Fruit fly (Drosophila melanogaster) whole organism, embryonic: ENCODE data around the gene Pfdn2.
A peak's percentile ranks its signal among the peaks of the same experiment; 100 is the strongest.

Experiments used
- Atf6 ChIP-seq: fragments of 200-800 bp; sonication (Bioruptor generic); IDR thresholded peaks from 2 replicates; pipeline ENCODE4 v1.3.6; 2022; ENCODE audit warnings: missing biosample characterization, missing genetic modification characterization
- Awh ChIP-seq: fragments of 200-800 bp; sonication (Bioruptor generic); IDR thresholded peaks from 2 replicates; pipeline ENCODE4, ENCODE4 v1.3.6; 2022; ENCODE audit warnings: missing biosample characterization, missing genetic modification characterization
- BtbVII ChIP-seq: fragments of 200-800 bp; sonication (Bioruptor generic); optimal IDR thresholded peaks from 3 replicates; lab custom pipeline; 2017; ENCODE audit warnings: missing biosample characterization, mild to moderate bottlenecking, missing genetic modification characterization
- CG10274 ChIP-seq: fragments of 200-800 bp; sonication (Bioruptor generic); optimal IDR thresholded peaks from 3 replicates; lab custom pipeline; 2017; ENCODE audit warnings: missing biosample characterization, mild to moderate bottlenecking, missing genetic modification characterization
- CG11398 ChIP-seq: fragments of 200-800 bp; sonication (Bioruptor generic); optimal IDR thresholded peaks from 2 replicates; lab custom pipeline; 2016; ENCODE audit warnings: missing biosample characterization, missing genetic modification characterization
- CG11560 ChIP-seq: fragments of 200-800 bp; sonication (Bioruptor generic); IDR thresholded peaks from 3 replicates; pipeline ENCODE4 v1.3.6; 2022; ENCODE audit warnings: missing biosample characterization, missing genetic modification characterization
- CG12659 ChIP-seq: fragments of 200-800 bp; sonication (Bioruptor generic); optimal IDR thresholded peaks from 3 replicates; lab custom pipeline; 2017; ENCODE audit warnings: mild to moderate bottlenecking, missing biosample characterization, missing genetic modification reagents, missing genetic modification characterization
- CG14050 ChIP-seq: fragments of 200-800 bp; sonication (Bioruptor generic); IDR thresholded peaks from 3 replicates; pipeline ENCODE4 v1.3.6; 2022; ENCODE audit warnings: missing biosample characterization, missing genetic modification characterization
- CG1529 ChIP-seq: fragments of 200-800 bp; sonication (Bioruptor generic); optimal IDR thresholded peaks from 3 replicates; lab custom pipeline; 2018; ENCODE audit warnings: missing biosample characterization, missing genetic modification characterization
- CG17385 ChIP-seq: fragments of 200-800 bp; sonication (Bioruptor generic); optimal IDR thresholded peaks from 3 replicates; lab custom pipeline; 2018; ENCODE audit warnings: missing biosample characterization, mild to moderate bottlenecking, missing genetic modification characterization
- CG18619 ChIP-seq: fragments of 200-800 bp; sonication (Bioruptor generic); optimal IDR thresholded peaks from 3 replicates; lab custom pipeline; 2017; ENCODE audit warnings: missing biosample characterization, mild to moderate bottlenecking, missing genetic modification characterization
- CG30403 ChIP-seq: fragments of 200-800 bp; sonication (Bioruptor generic); optimal IDR thresholded peaks from 3 replicates; lab custom pipeline; 2016; ENCODE audit warnings: missing biosample characterization, missing genetic modification characterization
- CG3847 ChIP-seq: fragments of 200-800 bp; sonication (Bioruptor generic); IDR thresholded peaks from 2 replicates; pipeline ENCODE4 v1.3.6; 2022; ENCODE audit warnings: missing biosample characterization, missing genetic modification characterization
- CG3995 ChIP-seq: fragments of 200-800 bp; sonication (Bioruptor generic); optimal IDR thresholded peaks from 3 replicates; lab custom pipeline; 2016; ENCODE audit warnings: missing biosample characterization, missing genetic modification characterization
- CG4404 ChIP-seq: fragments of 200-800 bp; sonication (Bioruptor generic); IDR thresholded peaks from 2 replicates; pipeline ENCODE4 v1.3.6; 2022; ENCODE audit warnings: missing biosample characterization, missing genetic modification characterization
- CG5180 ChIP-seq: fragments of 200-800 bp; sonication (Bioruptor generic); optimal IDR thresholded peaks from 3 replicates; lab custom pipeline; 2017; ENCODE audit warnings: missing biosample characterization, missing genetic modification characterization, mild to moderate bottlenecking, moderate library complexity, missing genetic modification reagents
- CG6854 ChIP-seq: fragments of 200-800 bp; sonication (Bioruptor generic); optimal IDR thresholded peaks from 3 replicates; lab custom pipeline; 2017; ENCODE audit warnings: missing biosample characterization, mild to moderate bottlenecking, missing genetic modification characterization
- CG7271 ChIP-seq: fragments of 200-800 bp; sonication (Bioruptor generic); optimal IDR thresholded peaks from 2 replicates; lab custom pipeline; 2018; ENCODE audit warnings: missing biosample characterization, mild to moderate bottlenecking, missing genetic modification characterization, moderate library complexity
- CG7987 ChIP-seq: fragments of 200-800 bp; sonication (Bioruptor generic); optimal IDR thresholded peaks from 2 replicates; lab custom pipeline; 2018; ENCODE audit warnings: missing biosample characterization, mild to moderate bottlenecking, missing genetic modification characterization, moderate library complexity
- CG8281 ChIP-seq: fragments of 200-800 bp; sonication (Bioruptor generic); optimal IDR thresholded peaks from 2 replicates; lab custom pipeline; 2018; ENCODE audit warnings: missing biosample characterization, mild to moderate bottlenecking, missing genetic modification characterization, moderate library complexity
- CHES-1-like ChIP-seq: fragments of 200-800 bp; sonication (Bioruptor generic); optimal IDR thresholded peaks from 2 replicates; lab custom pipeline; 2016; ENCODE audit warnings: missing biosample characterization, missing genetic modification characterization
- D19B ChIP-seq: fragments of 200-800 bp; sonication (Bioruptor generic); optimal IDR thresholded peaks from 2 replicates; lab custom pipeline; 2017; ENCODE audit warnings: missing biosample characterization, mild to moderate bottlenecking, missing genetic modification characterization
- Dad ChIP-seq: fragments of 200-800 bp; sonication (Bioruptor generic); optimal IDR thresholded peaks from 3 replicates; lab custom pipeline; 2016; ENCODE audit warnings: missing biosample characterization, missing genetic modification characterization
- Dfd ChIP-seq, 2 experiments: fragments of >200 bp; optimal IDR thresholded peaks; 2 replicates each; lab custom pipeline; 2017; ENCODE audit warnings: missing biosample characterization in 2 of 2, missing genetic modification characterization in 2 of 2
- Dll ChIP-seq: fragments of 200-800 bp; sonication (Bioruptor generic); IDR thresholded peaks from 4 replicates; pipeline ENCODE4 v1.3.6; 2022; ENCODE audit warnings: missing biosample characterization, missing genetic modification characterization; ENCODE audit not compliant: partially characterized antibody
- Doc2 ChIP-seq: fragments of 200-800 bp; sonication (Bioruptor generic); IDR thresholded peaks from 2 replicates; pipeline ENCODE4 v1.3.6; 2022; ENCODE audit warnings: missing biosample characterization, missing genetic modification characterization
- Dref ChIP-seq: fragments of 200-800 bp; sonication (Bioruptor generic); IDR thresholded peaks from 2 replicates; pipeline ENCODE4 v1.3.6; 2022; ENCODE audit warnings: missing biosample characterization, missing genetic modification characterization
- Ets65A ChIP-seq: fragments of 200-800 bp; sonication (Bioruptor generic); peaks from one replicate; lab custom pipeline; 2016; ENCODE audit warnings: missing biosample characterization, missing genetic modification characterization
- Hmr ChIP-seq: fragments of 200-800 bp; sonication (Bioruptor generic); optimal IDR thresholded peaks from 3 replicates; lab custom pipeline; 2017; ENCODE audit warnings: mild to moderate bottlenecking, missing biosample characterization, missing genetic modification reagents, missing genetic modification characterization
- Hsf ChIP-seq: fragments of 200-800 bp; sonication (Bioruptor generic); optimal IDR thresholded peaks from 3 replicates; lab custom pipeline; 2016; ENCODE audit warnings: missing biosample characterization, missing genetic modification characterization
- Lim3 ChIP-seq: fragments of 200-800 bp; sonication (Bioruptor generic); IDR thresholded peaks from 2 replicates; pipeline ENCODE4 v1.3.6; 2022; ENCODE audit warnings: missing biosample characterization, missing genetic modification characterization
- Max ChIP-seq: fragments of 200-800 bp; sonication (Bioruptor generic); optimal IDR thresholded peaks from 2 replicates; lab custom pipeline; 2016; ENCODE audit warnings: missing biosample characterization, mild to moderate bottlenecking, missing genetic modification characterization
- Myb ChIP-seq: fragments of 200-800 bp; sonication (Bioruptor generic); optimal IDR thresholded peaks from 2 replicates; lab custom pipeline; 2016; ENCODE audit warnings: missing biosample characterization, missing genetic modification characterization
- Opbp ChIP-seq: fragments of 200-800 bp; sonication (Bioruptor generic); IDR thresholded peaks from 3 replicates; pipeline ENCODE4 v1.3.6; 2022; ENCODE audit warnings: missing biosample characterization, missing genetic modification characterization; ENCODE audit not compliant: partially characterized antibody
- Optix ChIP-seq: fragments of 200-800 bp; sonication (Bioruptor generic); IDR thresholded peaks from 3 replicates; pipeline ENCODE4 v1.3.6; 2022; ENCODE audit warnings: missing biosample characterization, missing genetic modification characterization
- Ssrp ChIP-seq: fragments of 200-800 bp; sonication (Bioruptor generic); optimal IDR thresholded peaks from 2 replicates; lab custom pipeline; 2018; ENCODE audit warnings: missing biosample characterization, mild to moderate bottlenecking, missing genetic modification characterization, moderate library complexity
- Usf ChIP-seq: fragments of 200-800 bp; sonication (Bioruptor generic); optimal IDR thresholded peaks from 2 replicates; lab custom pipeline; 2017; ENCODE audit warnings: missing genotype, missing biosample characterization, missing genetic modification characterization
- ap ChIP-seq: fragments of 200-800 bp; sonication (Bioruptor generic); IDR thresholded peaks from 2 replicates; pipeline ENCODE4 v1.3.6; 2022; ENCODE audit warnings: missing biosample characterization, missing genetic modification characterization
- ato ChIP-seq: fragments of 200-800 bp; sonication (Bioruptor generic); IDR thresholded peaks from 2 replicates; pipeline ENCODE4 v1.3.6; 2022; ENCODE audit warnings: missing biosample characterization, missing genetic modification characterization; ENCODE audit not compliant: partially characterized antibody
- dpn ChIP-seq, 2 experiments: fragments of 200-800 bp; sonication (Bioruptor generic); optimal IDR thresholded peaks; 3 replicates each; lab custom pipeline; 2016; ENCODE audit warnings: missing biosample characterization in 2 of 2, missing genetic modification characterization in 2 of 2
- gro ChIP-seq: fragments of 200-800 bp; sonication (Bioruptor generic); optimal IDR thresholded peaks from 2 replicates; lab custom pipeline; 2016; ENCODE audit warnings: missing biosample characterization, missing genetic modification characterization
- gsb ChIP-seq: fragments of 200-800 bp; sonication (Bioruptor generic); IDR thresholded peaks from 2 replicates; pipeline ENCODE4 v1.3.6; 2022; ENCODE audit warnings: missing biosample characterization, missing genetic modification characterization
- kay ChIP-seq: fragments of 200-800 bp; sonication (Bioruptor generic); optimal IDR thresholded peaks from 2 replicates; lab custom pipeline; 2016; ENCODE audit warnings: missing biosample characterization, missing genetic modification characterization
- lov ChIP-seq, 2 experiments: fragments of 200-800 bp in 1 of 2; fragments of >200 bp in 1 of 2; sonication (Bioruptor generic) in 1 of 2; IDR thresholded peaks in 1 of 2; optimal IDR thresholded peaks in 1 of 2; 2 replicates in 1 of 2; 3 replicates in 1 of 2; pipeline versions ENCODE4 v1.3.6 to Lab custom; 2017 to 2022; ENCODE audit warnings: missing biosample characterization in 1 of 2, missing genetic modification characterization in 1 of 2
- p53 ChIP-seq: fragments of 200-800 bp; sonication (Bioruptor generic); optimal IDR thresholded peaks from 2 replicates; lab custom pipeline; 2016; ENCODE audit warnings: missing biosample characterization, missing genetic modification characterization
- pita ChIP-seq: fragments of 200-800 bp; sonication (Bioruptor generic); optimal IDR thresholded peaks from 2 replicates; lab custom pipeline; 2017; ENCODE audit warnings: missing biosample characterization, mild to moderate bottlenecking, missing genetic modification characterization
- psq ChIP-seq: fragments of 200-800 bp; sonication (Bioruptor generic); optimal IDR thresholded peaks from 2 replicates; lab custom pipeline; 2017; ENCODE audit warnings: missing biosample characterization, missing genetic modification characterization
- shn ChIP-seq: fragments of 200-800 bp; sonication (Bioruptor generic); optimal IDR thresholded peaks from 3 replicates; lab custom pipeline; 2016; ENCODE audit warnings: missing biosample characterization, missing genetic modification characterization
- slbo ChIP-seq: fragments of 200-800 bp; sonication (Bioruptor generic); IDR thresholded peaks from 2 replicates; pipeline ENCODE4 v1.3.6; 2022; ENCODE audit warnings: missing biosample characterization, missing genetic modification characterization
- sr ChIP-seq: fragments of 200-800 bp; sonication (Bioruptor generic); IDR thresholded peaks from 3 replicates; pipeline ENCODE4 v1.3.6; 2022; ENCODE audit warnings: missing biosample characterization, missing genetic modification characterization
- stc ChIP-seq: fragments of 200-800 bp; sonication (Bioruptor generic); IDR thresholded peaks from 2 replicates; pipeline ENCODE4 v1.3.6; 2022; ENCODE audit warnings: missing biosample characterization, missing genetic modification characterization
- stwl ChIP-seq: fragments of 200-800 bp; sonication (Bioruptor generic); optimal IDR thresholded peaks from 3 replicates; lab custom pipeline; 2018; ENCODE audit warnings: missing biosample characterization, mild to moderate bottlenecking, missing genetic modification characterization, moderate library complexity

The Pfdn2 gene

dm6 chr3L:11049414-11049813, 24.8 kb downstream of the Pfdn2 start (continued):
- TF ChIP-seq CG12659 (GFP tag; lab: Kevin White, UChicago) (peak; percentile 24), Hmr (GFP tag; lab: Kevin White, UChicago) (peak; percentile 62), Myb (GFP tag; lab: Kevin White, UChicago) (no peak), Awh (GFP tag; lab: Robert Waterston, UW) (peak; percentile 23; the same call in 1 of the 2 replicates), Dref (GFP tag; lab: Robert Waterston, UW) (no peak), CHES-1-like (GFP tag; lab: Kevin White, UChicago) (no peak), kay (GFP tag; lab: Kevin White, UChicago) (no peak), stc (GFP tag; lab: Robert Waterston, UW) (no peak), CG4404 (GFP tag; lab: Robert Waterston, UW) (no peak), CG3995 (GFP tag; lab: Kevin White, UChicago) (peak; percentile 4), Opbp (GFP tag; lab: Robert Waterston, UW) (no peak), CG7271 (no peak), gro (GFP tag; lab: Kevin White, UChicago) (peak; percentile 55), stwl (tag; lab: Kevin White, UChicago) (no peak), Atf6 (GFP tag; lab: Robert Waterston, UW) (peak; percentile 43; the same call in 1 of the 2 replicates), shn (GFP tag; lab: Kevin White, UChicago) (no peak), BtbVII (peak; percentile 38), Hsf (GFP tag; lab: Kevin White, UChicago) (no peak), Ssrp (tag; lab: Kevin White, UChicago) (no peak), Max (GFP tag; lab: Kevin White, UChicago) (no peak), CG14050 (no peak), CG3847 (GFP tag; lab: Robert Waterston, UW) (no peak), sr (GFP tag; lab: Robert Waterston, UW) (no peak), CG11398 (GFP tag; lab: Kevin White, UChicago) (no peak), ato (no peak), CG18619 (GFP tag; lab: Kevin White, UChicago) (no peak), CG6854 (peak; percentile 36), lov (optimal IDR thresholded peaks at IDR 0.05; lab: Kevin White, UChicago) (no peak), lov (GFP tag; IDR thresholded peaks at IDR 0.05; lab: Robert Waterston, UW) (no peak), Dfd (GFP tag; optimal IDR thresholded peaks at IDR 0.05; lab: Kevin White, UChicago) (no peak), CG7987 (GFP tag; lab: Kevin White, UChicago) (peak; percentile 75), CG30403 (GFP tag; lab: Kevin White, UChicago) (no peak), gsb (GFP tag; lab: Robert Waterston, UW) (no peak), psq (no peak), pita (GFP tag; lab: Kevin White, UChicago) (no peak), ap (GFP tag; lab: Robert Waterston, UW) (no peak), CG8281 (tag; lab: Kevin White, UChicago) (no peak), dpn (GFP tag; optimal IDR thresholded peaks at IDR 0.05; lab: Kevin White, UChicago) (peak in 1 of 2 experiments; percentile 16), D19B (GFP tag; lab: Kevin White, UChicago) (no peak), CG11560 (tag; lab: Robert Waterston, UW) (no peak), slbo (GFP tag; lab: Robert Waterston, UW) (no peak), p53 (GFP tag; lab: Kevin White, UChicago) (no peak), Doc2 (no peak), Dad (GFP tag; lab: Kevin White, UChicago) (no peak), Lim3 (no peak), Usf (GFP tag; lab: Kevin White, UChicago) (no peak), CG5180 (GFP tag; lab: Kevin White, UChicago) (peak; percentile 51), Dll (GFP tag; lab: Robert Waterston, UW) (no peak), CG1529 (GFP tag; lab: Kevin White, UChicago) (no peak), CG10274 (GFP tag; lab: Kevin White, UChicago) (no peak), CG17385 (GFP tag; lab: Kevin White, UChicago) (no peak), Ets65A (GFP tag; lab: Kevin White, UChicago) (no peak), Optix (no peak)
